Worm (Caenorhabditis elegans): ENCODE results near the gene ZK353.2.

- TF ChIP-seq nhr-76 (tag; optimal IDR thresholded peaks at IDR 0.05) (no peak), unc-39 (tag; optimal IDR thresholded peaks at IDR 0.05) (no peak), lin-13 (GFP tag; optimal IDR thresholded peaks at IDR 0.05) (no peak), lin-39 (tag; optimal IDR thresholded peaks at IDR 0.05) (no peak), jun-1 (tag; optimal IDR thresholded peaks at IDR 0.05) (no peak), snpc-4 (tag; optimal IDR thresholded peaks at IDR 0.05) (no peak), dve-1 (tag; optimal IDR thresholded peaks at IDR 0.05; ENCODE audit: insufficient read depth) (no peak), madf-5 (GFP tag; IDR thresholded peaks at IDR 0.05) (no peak), hmg-1.1 (GFP tag; IDR thresholded peaks at IDR 0.05) (no peak), lin-38 (GFP tag; IDR thresholded peaks at IDR 0.05) (no peak), nhr-237 (tag; optimal IDR thresholded peaks at IDR 0.05) (no peak), set-16 (GFP tag; IDR thresholded peaks at IDR 0.05) (no peak), lir-3 (tag; optimal IDR thresholded peaks at IDR 0.05) (no peak), unc-62 (GFP tag; optimal IDR thresholded peaks at IDR 0.05 in 1 of 2) (no peak), unc-62 (tag; optimal IDR thresholded peaks at IDR 0.05) (no peak)
Observed at ce11 chrIII:8370188-8370587, 28.3 kb upstream of the ZK353.2 start.
